Worm (Caenorhabditis elegans) whole organism, early embryonic: ENCODE data around the gene F26C11.4.

Source experiments
- F13C5.2 ChIP-seq: sonication (generic microtip); optimal IDR thresholded peaks from 2 replicates; lab custom pipeline; 2017; ENCODE audit warnings: mild to moderate bottlenecking, missing genetic modification characterization, inconsistent platforms, missing compliant biosample characterization
- aly-1 ChIP-seq: sonication (generic microtip); optimal IDR thresholded peaks from 2 replicates; lab custom pipeline; 2016; ENCODE audit warnings: missing genetic modification characterization, missing compliant biosample characterization
- ama-1 ChIP-seq: fragments of 150-350 bp; optimal IDR thresholded peaks from 2 replicates; lab custom pipeline; 2014
- ets-7 ChIP-seq: sonication (generic microtip); optimal IDR thresholded peaks from 2 replicates; lab custom pipeline; 2016; ENCODE audit warnings: missing genotype, missing genetic modification characterization, missing compliant biosample characterization
- flt-1 ChIP-seq: fragments of 200-800 bp; sonication (Bioruptor generic); IDR thresholded peaks from 2 replicates; pipeline ENCODE4 v1.3.6; 2022; ENCODE audit warnings: missing genetic modification characterization, missing compliant biosample characterization
- hmbx-1 ChIP-seq: sonication (generic microtip); optimal IDR thresholded peaks from 2 replicates; lab custom pipeline; 2016; ENCODE audit warnings: mild to moderate bottlenecking, missing genetic modification characterization, missing compliant biosample characterization
- hmg-4 ChIP-seq: fragments of 200-800 bp; sonication (Bioruptor generic); optimal IDR thresholded peaks from 2 replicates; lab custom pipeline; 2018; ENCODE audit warnings: mild to moderate bottlenecking, missing genetic modification characterization, missing compliant biosample characterization
- hnd-1 ChIP-seq: sonication (generic microtip); optimal IDR thresholded peaks from 2 replicates; lab custom pipeline; 2016; ENCODE audit warnings: missing genetic modification characterization, missing compliant biosample characterization
- pes-1 ChIP-seq: fragments of 200-800 bp; sonication (Bioruptor generic); IDR thresholded peaks from 2 replicates; pipeline ENCODE4 v1.3.6; 2022; ENCODE audit warnings: missing genetic modification reagents, missing genetic modification characterization, missing compliant biosample characterization
- scrt-1 ChIP-seq: fragments of 200-800 bp; sonication (Bioruptor generic); IDR thresholded peaks from 2 replicates; pipeline ENCODE4 v1.3.6; 2022; ENCODE audit warnings: missing genetic modification characterization, missing compliant biosample characterization
- tbx-37 ChIP-seq: fragments of 200-800 bp; sonication (Bioruptor generic); conservative IDR thresholded peaks from 2 replicates; pipeline ENCODE4 v1.3.6; 2022; ENCODE audit warnings: missing genetic modification reagents, missing genetic modification characterization, missing compliant biosample characterization
- tra-4 ChIP-seq: sonication (generic microtip); optimal IDR thresholded peaks from 2 replicates; lab custom pipeline; 2017; ENCODE audit warnings: missing genetic modification characterization, missing compliant biosample characterization

DNA sequence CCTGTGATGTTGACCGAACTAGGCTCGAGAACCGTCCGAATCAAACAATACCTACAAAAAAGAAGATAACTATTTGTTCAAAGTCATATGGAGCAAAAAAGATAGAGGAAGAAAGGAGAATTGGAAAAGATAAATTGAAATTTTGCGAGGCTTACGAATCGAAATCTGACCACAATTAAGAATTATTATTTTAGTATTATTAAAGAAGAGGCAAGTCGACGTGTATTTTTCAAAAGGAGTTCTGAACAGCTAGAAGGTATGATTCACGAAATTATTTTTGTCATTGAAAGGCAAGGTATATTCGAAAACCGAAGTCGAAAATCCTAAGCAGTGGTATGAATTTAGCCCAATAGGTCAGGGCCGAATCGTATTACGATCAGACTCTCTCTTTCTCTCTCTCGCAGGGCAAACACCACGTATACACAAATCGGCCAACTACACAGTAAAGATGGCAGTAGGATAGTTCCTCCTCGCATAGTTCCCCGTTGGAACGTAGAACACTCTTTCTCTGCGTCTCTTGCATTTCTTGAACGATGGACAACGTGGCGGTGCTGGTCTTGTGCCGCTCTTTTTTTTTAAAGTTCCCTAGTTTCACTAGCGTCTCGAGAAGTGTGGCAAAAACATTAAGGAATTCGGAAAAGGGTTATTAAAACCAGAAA is 24.9 kb downstream of the F26C11.4 start, which contains the start of gene vgln-1:
- TF ChIP-seq scrt-1 (GFP tag; lab: Robert Waterston, UW) (no peak), hnd-1 (tag; lab: Kevin White, UChicago) (no peak), ets-7 (no peak), pes-1 (GFP tag; lab: Robert Waterston, UW) (no peak; the same call in 1 of the 2 replicates), tra-4 (tag; lab: Kevin White, UChicago) (no peak), aly-1 (no peak), ama-1 (lab: Kevin White, UChicago) (no peak), tbx-37 (GFP tag; lab: Robert Waterston, UW) (no peak), hmbx-1 (tag; lab: Kevin White, UChicago) (no peak), hmg-4 (no peak), F13C5.2 (no peak), flt-1 (GFP tag; lab: Robert Waterston, UW) (no peak)
